In the genomic region with DNA sequence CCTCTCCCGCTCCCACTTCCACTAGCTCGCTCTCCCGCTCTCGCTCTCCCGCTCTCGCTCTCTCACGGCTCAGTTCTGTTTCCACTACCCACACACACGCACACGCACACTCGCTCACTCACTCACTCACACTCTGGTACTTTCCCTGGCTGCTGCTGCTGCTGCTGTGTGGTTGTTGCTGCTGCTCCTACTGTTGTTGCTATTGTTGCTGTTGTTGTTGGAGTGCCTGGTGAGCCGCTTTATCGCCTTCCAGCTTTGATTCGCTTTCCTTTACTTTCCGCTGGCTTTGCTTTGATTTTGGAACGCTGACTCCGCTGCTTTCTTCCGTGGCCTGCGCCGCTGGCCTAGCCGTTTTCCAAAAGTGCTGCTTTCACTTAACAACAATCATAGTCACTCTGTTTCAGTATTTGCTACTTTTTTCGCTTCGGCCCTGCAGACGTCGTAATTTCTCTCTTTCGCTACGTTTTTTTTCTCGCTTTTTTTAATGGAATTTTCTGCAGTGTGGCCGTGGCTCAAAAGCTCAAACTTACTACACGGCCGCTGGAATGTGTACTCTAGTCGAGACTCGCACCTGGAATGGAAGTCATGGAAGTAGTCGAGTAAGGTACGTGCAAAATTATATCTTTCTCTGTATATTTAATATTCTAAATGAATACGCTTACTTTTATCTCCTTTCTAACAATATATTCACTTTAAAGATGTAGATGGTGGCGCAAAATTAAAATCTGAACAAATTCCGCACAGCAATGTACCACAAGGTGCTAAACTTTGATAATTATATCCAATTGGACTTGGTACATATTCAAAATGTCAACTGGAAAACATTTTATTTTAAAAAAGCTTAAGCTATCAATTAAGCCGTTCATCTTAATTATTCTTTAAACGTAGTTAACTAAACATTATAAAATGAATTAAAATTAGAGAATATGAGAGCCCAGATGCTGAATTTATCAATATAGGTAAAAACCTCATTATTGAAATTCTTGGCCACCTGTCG, we compare ENCODE assay signal across 1 fruit fly cellular context.
TF ChIP-seq lines count a peak whose summit lies in the region.

A gene (minus strand): TSS at position 503 of the 997 bp plus-strand sequence.

TF ChIP-seq in whole organism, embryonic, 481 proteins besides CTCF, POLR2A, EP300 and RAD21 (continued from another document and continues in another):
- TF ChIP-seq sc (optimal IDR thresholded peaks at IDR 0.05; lab: Kevin White, UChicago) (no peak), sc (GFP tag; optimal IDR thresholded peaks at IDR 0.05; lab: Kevin White, UChicago) (no peak), Dfd (GFP tag; optimal IDR thresholded peaks at IDR 0.05; lab: Kevin White, UChicago) (peak in 1 of 2 experiments; percentile 13), Ptx1 (GFP tag; IDR thresholded peaks at IDR 0.05; lab: Robert Waterston, UW) (no peak), CG5245 (GFP tag; optimal IDR thresholded peaks at IDR 0.05; lab: Kevin White, UChicago) (no peak), CG7786 (GFP tag; optimal IDR thresholded peaks at IDR 0.05; lab: Kevin White, UChicago) (no peak), CG10543 (GFP tag; optimal IDR thresholded peaks at IDR 0.05; lab: Kevin White, UChicago) (peak; percentile 32), tio (GFP tag; optimal IDR thresholded peaks at IDR 0.05; lab: Kevin White, UChicago) (no peak), CG2678 (tag; optimal IDR thresholded peaks at IDR 0.05; lab: Kevin White, UChicago) (peak; percentile 2), Drgx (GFP tag; IDR thresholded peaks at IDR 0.05; lab: Robert Waterston, UW) (no peak), tin (GFP tag; optimal IDR thresholded peaks at IDR 0.05; lab: Kevin White, UChicago) (no peak), bowl (GFP tag; IDR thresholded peaks at IDR 0.05; lab: Robert Waterston, UW) (no peak), CG15601 (tag; optimal IDR thresholded peaks at IDR 0.05; lab: Kevin White, UChicago) (no peak), pan (optimal IDR thresholded peaks at IDR 0.05; lab: Kevin White, UChicago) (no peak), pan (GFP tag; optimal IDR thresholded peaks at IDR 0.05 in 1 of 2, IDR thresholded peaks at IDR 0.05 in 1 of 2) (no peak), dati (GFP tag; IDR thresholded peaks at IDR 0.05; lab: Robert Waterston, UW) (no peak), CG10209 (GFP tag; optimal IDR thresholded peaks at IDR 0.05; lab: Kevin White, UChicago) (no peak), CG15269 (tag; optimal IDR thresholded peaks at IDR 0.05; lab: Kevin White, UChicago) (no peak), CG2199 (GFP tag; IDR thresholded peaks at IDR 0.05; lab: Robert Waterston, UW) (0 out of 3 replicates have a peak, but pooled peaks have one; percentile 42), Ada2b (GFP tag; IDR thresholded peaks at IDR 0.05; lab: Robert Waterston, UW) (no peak), NC2β (GFP tag; optimal IDR thresholded peaks at IDR 0.05; lab: Kevin White, UChicago) (no peak), br (optimal IDR thresholded peaks at IDR 0.05; lab: Kevin White, UChicago) (no peak), Bgb (GFP tag; IDR thresholded peaks at IDR 0.05; lab: Robert Waterston, UW; ENCODE audit: partially characterized antibody) (no peak), sug (tag; optimal IDR thresholded peaks at IDR 0.05; lab: Kevin White, UChicago) (peak; percentile 19), z (GFP tag; IDR thresholded peaks at IDR 0.05; lab: Robert Waterston, UW) (no peak), fd64A (GFP tag; optimal IDR thresholded peaks at IDR 0.05; lab: Kevin White, UChicago) (no peak), CG17385 (GFP tag; optimal IDR thresholded peaks at IDR 0.05; lab: Kevin White, UChicago) (no peak), CG43689 (GFP tag; IDR thresholded peaks at IDR 0.05; lab: Robert Waterston, UW) (no peak), Antp (GFP tag; optimal IDR thresholded peaks at IDR 0.05; lab: Kevin White, UChicago) (no peak), Sox102F (GFP tag; optimal IDR thresholded peaks at IDR 0.05; lab: Kevin White, UChicago) (no peak), NK7.1 (GFP tag; optimal IDR thresholded peaks at IDR 0.05; lab: Kevin White, UChicago) (no peak), gsb-n (tag; optimal IDR thresholded peaks at IDR 0.05; lab: Kevin White, UChicago) (no peak), CG4617 (GFP tag; optimal IDR thresholded peaks at IDR 0.05; lab: Kevin White, UChicago; ENCODE audit: borderline replicate concordance) (peak; percentile 53), CG12659 (GFP tag; optimal IDR thresholded peaks at IDR 0.05; lab: Kevin White, UChicago) (peak; percentile 54), trh (GFP tag; optimal IDR thresholded peaks at IDR 0.05; lab: Kevin White, UChicago) (no peak), gcm2 (GFP tag; optimal IDR thresholded peaks at IDR 0.05; lab: Kevin White, UChicago) (no peak), Meics (GFP tag; optimal IDR thresholded peaks at IDR 0.05; lab: Kevin White, UChicago) (no peak), Jarid2 (GFP tag; optimal IDR thresholded peaks at IDR 0.05; lab: Kevin White, UChicago) (no peak), CG6813 (GFP tag; optimal IDR thresholded peaks at IDR 0.05; lab: Kevin White, UChicago) (no peak), CG6689 (GFP tag; IDR thresholded peaks at IDR 0.05; lab: Robert Waterston, UW) (peak; percentile 81), CG33213 (GFP tag; optimal IDR thresholded peaks at IDR 0.05; lab: Kevin White, UChicago) (peak; percentile 8), al (GFP tag; IDR thresholded peaks at IDR 0.05; lab: Robert Waterston, UW) (no peak), mam (GFP tag; optimal IDR thresholded peaks at IDR 0.05; lab: Kevin White, UChicago) (no peak), unc-4 (GFP tag; IDR thresholded peaks at IDR 0.05; lab: Robert Waterston, UW; ENCODE audit: partially characterized antibody) (no peak), cato (GFP tag; optimal IDR thresholded peaks at IDR 0.05; lab: Kevin White, UChicago; ENCODE audit: borderline replicate concordance) (no peak), Blimp-1 (GFP tag; optimal IDR thresholded peaks at IDR 0.05; lab: Kevin White, UChicago) (no peak), maf-S (GFP tag; optimal IDR thresholded peaks at IDR 0.05; lab: Kevin White, UChicago) (no peak), CG3847 (GFP tag; IDR thresholded peaks at IDR 0.05; lab: Robert Waterston, UW) (no peak), CG10274 (GFP tag; optimal IDR thresholded peaks at IDR 0.05; lab: Kevin White, UChicago) (no peak), B-H2 (GFP tag; optimal IDR thresholded peaks at IDR 0.05; lab: Kevin White, UChicago) (no peak), MBD-R2 (GFP tag; IDR thresholded peaks at IDR 0.05; lab: Robert Waterston, UW) (peak; percentile 30; the same call in 1 of the 2 replicates), lola (GFP tag; optimal IDR thresholded peaks at IDR 0.05; lab: Kevin White, UChicago) (no peak), CG10267 (tag; optimal IDR thresholded peaks at IDR 0.05; lab: Kevin White, UChicago) (no peak), btn (GFP tag; optimal IDR thresholded peaks at IDR 0.05; lab: Kevin White, UChicago) (no peak), ro (GFP tag; IDR thresholded peaks at IDR 0.05; lab: Robert Waterston, UW) (no peak), nerfin-2 (GFP tag; IDR thresholded peaks at IDR 0.05; lab: Robert Waterston, UW; ENCODE audit: partially characterized antibody) (no peak), bab2 (GFP tag; optimal IDR thresholded peaks at IDR 0.05; lab: Kevin White, UChicago) (no peak), MESR4 (GFP tag; optimal IDR thresholded peaks at IDR 0.05; lab: Kevin White, UChicago) (peak; percentile 75), Xbp1 (GFP tag; optimal IDR thresholded peaks at IDR 0.05; lab: Kevin White, UChicago) (no peak), insv (GFP tag; optimal IDR thresholded peaks at IDR 0.05; lab: Kevin White, UChicago) (peak in 1 of 2 experiments; percentile 88), eve (GFP tag; optimal IDR thresholded peaks at IDR 0.05; lab: Kevin White, UChicago) (no peak), Bteb2 (GFP tag; optimal IDR thresholded peaks at IDR 0.05; lab: Kevin White, UChicago) (no peak), CG12104 (GFP tag; optimal IDR thresholded peaks at IDR 0.05; lab: Kevin White, UChicago) (no peak), CG1603 (tag; optimal IDR thresholded peaks at IDR 0.05; lab: Kevin White, UChicago) (peak; percentile 46), unpg (GFP tag; optimal IDR thresholded peaks at IDR 0.05; lab: Kevin White, UChicago) (no peak), wek (GFP tag; optimal IDR thresholded peaks at IDR 0.05; lab: Kevin White, UChicago) (no peak), CG31224 (GFP tag; IDR thresholded peaks at IDR 0.05; lab: Robert Waterston, UW) (no peak), CG7928 (GFP tag; optimal IDR thresholded peaks at IDR 0.05; lab: Kevin White, UChicago) (no peak), p53 (GFP tag; optimal IDR thresholded peaks at IDR 0.05; lab: Kevin White, UChicago) (no peak), yki (optimal IDR thresholded peaks at IDR 0.05; lab: Kevin White, UChicago) (peak; percentile 98), Atf-2 (GFP tag; optimal IDR thresholded peaks at IDR 0.05; lab: Kevin White, UChicago) (no peak), salm (tag; optimal IDR thresholded peaks at IDR 0.05; lab: Kevin White, UChicago) (no peak), tgo (GFP tag; IDR thresholded peaks at IDR 0.05; lab: Robert Waterston, UW) (no peak), amos (GFP tag; IDR thresholded peaks at IDR 0.05; lab: Robert Waterston, UW; ENCODE audit: partially characterized antibody) (peak; percentile 8; the same call in 1 of the 2 replicates), run (tag; optimal IDR thresholded peaks at IDR 0.05; lab: Kevin White, UChicago) (no peak), CG31441 (GFP tag; IDR thresholded peaks at IDR 0.05; lab: Robert Waterston, UW) (0 out of 2 replicates have a peak, but pooled peaks have one; percentile 17), Rfx (GFP tag; IDR thresholded peaks at IDR 0.05; lab: Robert Waterston, UW) (0 out of 2 replicates have a peak, but pooled peaks have one; percentile 6), stc (GFP tag; IDR thresholded peaks at IDR 0.05; lab: Robert Waterston, UW) (no peak), grn (GFP tag; optimal IDR thresholded peaks at IDR 0.05; lab: Kevin White, UChicago) (no peak), esg (GFP tag; conservative IDR thresholded peaks at IDR 0.05; lab: Robert Waterston, UW) (no peak), cas (GFP tag; IDR thresholded peaks at IDR 0.05; lab: Robert Waterston, UW) (no peak), CG30403 (GFP tag; optimal IDR thresholded peaks at IDR 0.05; lab: Kevin White, UChicago) (no peak), CG18262 (tag; optimal IDR thresholded peaks at IDR 0.05; lab: Kevin White, UChicago) (peak; percentile 6), Elba2 (GFP tag; optimal IDR thresholded peaks at IDR 0.05; lab: Kevin White, UChicago) (no peak), chm (GFP tag; IDR thresholded peaks at IDR 0.05; lab: Robert Waterston, UW) (no peak), CG14965 (GFP tag; optimal IDR thresholded peaks at IDR 0.05; lab: Kevin White, UChicago; ENCODE audit: borderline replicate concordance) (no peak), CG1529 (GFP tag; optimal IDR thresholded peaks at IDR 0.05; lab: Kevin White, UChicago) (no peak), CG4404 (GFP tag; IDR thresholded peaks at IDR 0.05; lab: Robert Waterston, UW) (no peak), sr (GFP tag; IDR thresholded peaks at IDR 0.05; lab: Robert Waterston, UW) (no peak; the same call in 2 of the 3 replicates), Adf1 (GFP tag; IDR thresholded peaks at IDR 0.05; lab: Robert Waterston, UW) (peak; percentile 46), org-1 (GFP tag; optimal IDR thresholded peaks at IDR 0.05; lab: Kevin White, UChicago) (no peak), CG32772 (GFP tag; IDR thresholded peaks at IDR 0.05; lab: Robert Waterston, UW) (no peak), D (optimal IDR thresholded peaks at IDR 0.05; lab: Kevin White, UChicago) (no peak), D (GFP tag; optimal IDR thresholded peaks at IDR 0.05; lab: Kevin White, UChicago) (no peak), nmo (GFP tag; optimal IDR thresholded peaks at IDR 0.05; lab: Kevin White, UChicago) (no peak), sob (GFP tag; IDR thresholded peaks at IDR 0.05; lab: Robert Waterston, UW) (0 out of 2 replicates have a peak, but pooled peaks have one; percentile 6), Rx (GFP tag; IDR thresholded peaks at IDR 0.05; lab: Robert Waterston, UW) (no peak), Kr (GFP tag; optimal IDR thresholded peaks at IDR 0.05; lab: Kevin White, UChicago) (no peak), Lhr (GFP tag; optimal IDR thresholded peaks at IDR 0.05; lab: Kevin White, UChicago) (peak; percentile 23), gem (tag; optimal IDR thresholded peaks at IDR 0.05; lab: Kevin White, UChicago) (peak; percentile 22), CG9215 (GFP tag; IDR thresholded peaks at IDR 0.05; lab: Robert Waterston, UW) (no peak), CG4328 (GFP tag; optimal IDR thresholded peaks at IDR 0.05; lab: Kevin White, UChicago) (no peak), pnt (GFP tag; optimal IDR thresholded peaks at IDR 0.05; lab: Kevin White, UChicago) (no peak), CG7556 (GFP tag; optimal IDR thresholded peaks at IDR 0.05; lab: Kevin White, UChicago) (no peak), Dp (GFP tag; optimal IDR thresholded peaks at IDR 0.05; lab: Kevin White, UChicago) (peak; percentile 22), crp (GFP tag; optimal IDR thresholded peaks at IDR 0.05; lab: Kevin White, UChicago) (no peak), Trl (optimal IDR thresholded peaks at IDR 0.05; lab: Kevin White, UChicago) (peak; percentile 98 to 99), Trl (GFP tag; optimal IDR thresholded peaks at IDR 0.05; lab: Kevin White, UChicago) (no peak), Scr (GFP tag; IDR thresholded peaks at IDR 0.05; lab: Robert Waterston, UW; ENCODE audit: partially characterized antibody) (no peak), lmd (GFP tag; IDR thresholded peaks at IDR 0.05; lab: Robert Waterston, UW) (no peak), CG4854 (GFP tag; optimal IDR thresholded peaks at IDR 0.05; lab: Kevin White, UChicago) (no peak), CG2712 (tag; optimal IDR thresholded peaks at IDR 0.05; lab: Kevin White, UChicago) (no peak), luna (GFP tag; optimal IDR thresholded peaks at IDR 0.05; lab: Kevin White, UChicago) (no peak), jumu (GFP tag; optimal IDR thresholded peaks at IDR 0.05; lab: Kevin White, UChicago) (no peak), Ssrp (tag; optimal IDR thresholded peaks at IDR 0.05; lab: Kevin White, UChicago) (no peak), inv (GFP tag; IDR thresholded peaks at IDR 0.05; lab: Robert Waterston, UW; ENCODE audit: partially characterized antibody) (no peak), Lpt (GFP tag; optimal IDR thresholded peaks at IDR 0.05; lab: Kevin White, UChicago) (no peak), knrl (GFP tag; IDR thresholded peaks at IDR 0.05; lab: Robert Waterston, UW; ENCODE audit: partially characterized antibody) (no peak), CG7271 (tag; optimal IDR thresholded peaks at IDR 0.05; lab: Kevin White, UChicago) (no peak), Fer1 (GFP tag; optimal IDR thresholded peaks at IDR 0.05; lab: Kevin White, UChicago) (no peak), Mrtf (GFP tag; IDR thresholded peaks at IDR 0.05; lab: Robert Waterston, UW) (no peak), gsb (GFP tag; IDR thresholded peaks at IDR 0.05; lab: Robert Waterston, UW) (no peak), CG10431 (GFP tag; optimal IDR thresholded peaks at IDR 0.05; lab: Kevin White, UChicago) (no peak)
